Fruit fly (Drosophila melanogaster) S2 (cell line): Measurements from ENCODE around the gene wtrw.

Source experiments
- CG8478 ChIP-seq: fragments of >200 bp; optimal IDR thresholded peaks from 2 replicates; lab custom pipeline; 2018
- CTCF ChIP-seq, 2 experiments: fragments of >200 bp; optimal IDR thresholded peaks; 2 replicates each; lab custom pipeline; 2018

dm6 chr3R:7950147-7950546 lies 59.0 kb downstream of the wtrw start:
- TF ChIP-seq CTCF (optimal IDR thresholded peaks at IDR 0.05; lab: Kevin White, UChicago), result no peak
- no peak for TF ChIP-seq CG8478
